Worm (Caenorhabditis elegans) whole organism, midembryonic: ENCODE measurements around the gene clec-165.

Source experiments
- tab-1 ChIP-seq: fragments of 200-800 bp; sonication (Bioruptor generic); IDR thresholded peaks from 2 replicates; pipeline ENCODE4 v1.3.6; 2022; ENCODE audit warnings: missing genetic modification characterization, missing compliant biosample characterization
- ztf-29 ChIP-seq: fragments of 200-800 bp; sonication (Bioruptor generic); IDR thresholded peaks from 2 replicates; pipeline ENCODE4 v1.3.6; 2022; ENCODE audit warnings: missing genetic modification reagents, missing genetic modification characterization, missing compliant biosample characterization

DNA sequence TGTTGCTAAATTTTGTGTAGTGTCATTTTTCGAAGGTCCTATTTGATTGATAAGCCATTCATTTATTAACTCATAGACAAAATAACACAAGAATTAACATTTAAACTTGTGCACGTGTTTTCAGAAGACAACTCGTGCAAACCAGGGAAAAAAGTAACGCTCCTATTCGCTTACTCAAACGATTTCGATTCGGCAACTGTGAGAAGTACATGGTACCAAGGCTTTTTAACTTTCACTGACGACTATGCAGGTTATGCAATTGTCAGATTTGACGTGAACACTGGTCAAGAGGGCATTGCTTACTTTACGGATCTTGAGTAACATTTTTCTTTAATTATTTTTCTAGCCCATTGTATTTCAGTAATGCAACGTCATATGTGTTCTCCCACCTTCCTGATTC, 15.2 kb upstream of the clec-165 start:
- TF ChIP-seq tab-1 (GFP tag; lab: Robert Waterston, UW) (no peak), ztf-29 (GFP tag; lab: Robert Waterston, UW) (no peak)
